Worm (Caenorhabditis elegans) whole organism, young adult: ENCODE data around the gene F58F12.4.

Experiments
- B0019.2 ChIP-seq: fragments of 200-800 bp; sonication (Bioruptor generic); conservative IDR thresholded peaks from 2 replicates; pipeline ENCODE4 v1.3.6; 2022; ENCODE audit warnings: missing genetic modification reagents, missing genetic modification characterization, missing compliant biosample characterization
- B0336.3 ChIP-seq: fragments of 200-800 bp; sonication (Bioruptor generic); IDR thresholded peaks from 2 replicates; pipeline ENCODE4 v1.3.6; 2022; ENCODE audit warnings: missing genetic modification characterization, missing compliant biosample characterization
- F23B12.7 ChIP-seq: sonication (generic microtip); optimal IDR thresholded peaks from 2 replicates; lab custom pipeline; 2017; ENCODE audit warnings: missing genetic modification characterization, mild to moderate bottlenecking, missing compliant biosample characterization, antibody characterized with exemption, moderate library complexity; ENCODE audit not compliant: insufficient read depth
- F33H1.4 ChIP-seq: fragments of 200-800 bp; sonication (Bioruptor generic); IDR thresholded peaks from 2 replicates; pipeline ENCODE4 v1.3.6; 2022; ENCODE audit warnings: missing genetic modification reagents, missing genetic modification characterization, missing compliant biosample characterization
- F55B11.4 ChIP-seq: sonication (generic microtip); optimal IDR thresholded peaks from 2 replicates; lab custom pipeline; 2016; ENCODE audit warnings: missing compliant biosample characterization, missing genetic modification characterization, borderline replicate concordance; ENCODE audit not compliant: insufficient read depth
- K12H6.12 ChIP-seq: fragments of 200-800 bp; sonication (Bioruptor generic); optimal IDR thresholded peaks from 2 replicates; lab custom pipeline; 2018; ENCODE audit warnings: mild to moderate bottlenecking, missing genetic modification characterization, missing compliant biosample characterization
- Y53G8AR.9 ChIP-seq: fragments of 200-800 bp; sonication (Bioruptor generic); conservative IDR thresholded peaks from 2 replicates; pipeline ENCODE4 v1.3.6; 2022; ENCODE audit warnings: missing genetic modification reagents, missing genetic modification characterization, missing compliant biosample characterization
- ZK185.1 ChIP-seq: sonication (generic microtip); optimal IDR thresholded peaks from 2 replicates; lab custom pipeline; 2016; ENCODE audit warnings: mild to moderate bottlenecking, missing genetic modification characterization, missing compliant biosample characterization; ENCODE audit not compliant: poor library complexity, severe bottlenecking
- akir-1 ChIP-seq: fragments of 200-800 bp; sonication (Bioruptor generic); optimal IDR thresholded peaks from 2 replicates; lab custom pipeline; 2018; ENCODE audit warnings: mild to moderate bottlenecking, missing genetic modification characterization, moderate library complexity, missing compliant biosample characterization
- attf-3 ChIP-seq: fragments of 200-800 bp; sonication (Bioruptor generic); conservative IDR thresholded peaks from 2 replicates; pipeline ENCODE4 v1.3.6; 2022; ENCODE audit warnings: missing genetic modification reagents, missing genetic modification characterization, missing compliant biosample characterization
- efl-1 ChIP-seq: fragments of 150-350 bp; optimal IDR thresholded peaks from 2 replicates; lab custom pipeline; 2014; ENCODE audit warnings: missing biosample characterization, missing genetic modification reagents, missing genetic modification characterization
- ets-4 ChIP-seq: fragments of 200-800 bp; sonication (Bioruptor generic); optimal IDR thresholded peaks from 2 replicates; lab custom pipeline; 2018; ENCODE audit warnings: mild to moderate bottlenecking, missing genetic modification characterization, missing compliant biosample characterization
- fkh-3 ChIP-seq: sonication (generic microtip); optimal IDR thresholded peaks from 2 replicates; lab custom pipeline; 2016; ENCODE audit warnings: mild to moderate bottlenecking, missing genetic modification characterization, missing compliant biosample characterization
- hlh-12 ChIP-seq: sonication (generic microtip); optimal IDR thresholded peaks from 2 replicates; lab custom pipeline; 2016; ENCODE audit warnings: missing genetic modification characterization, missing compliant biosample characterization
- hmg-20 ChIP-seq: fragments of 200-800 bp; sonication (Bioruptor generic); IDR thresholded peaks from 2 replicates; pipeline ENCODE4 v1.3.6; 2022; ENCODE audit warnings: missing genetic modification reagents, missing genetic modification characterization, missing compliant biosample characterization
- hrde-1 ChIP-seq: sonication (generic microtip); optimal IDR thresholded peaks from 2 replicates; lab custom pipeline; 2016; ENCODE audit warnings: missing genetic modification characterization, mild to moderate bottlenecking, missing compliant biosample characterization, moderate library complexity, missing genotype, missing genetic modification reagents, borderline replicate concordance
- lir-1 ChIP-seq: fragments of 200-800 bp; sonication (Bioruptor generic); conservative IDR thresholded peaks from 2 replicates; pipeline ENCODE4 v1.3.6; 2022; ENCODE audit warnings: missing genetic modification reagents, missing genetic modification characterization, missing compliant biosample characterization
- mcd-1 ChIP-seq: fragments of 200-800 bp; sonication (Bioruptor generic); IDR thresholded peaks from 2 replicates; pipeline ENCODE4 v1.3.6; 2022; ENCODE audit warnings: missing genetic modification reagents, missing genetic modification characterization, missing compliant biosample characterization
- mel-28 ChIP-seq: sonication (generic microtip); optimal IDR thresholded peaks from 2 replicates; lab custom pipeline; 2016; ENCODE audit warnings: borderline replicate concordance, mild to moderate bottlenecking, missing genetic modification characterization, missing compliant biosample characterization
- mes-4 ChIP-seq: sonication (generic microtip); optimal IDR thresholded peaks from 2 replicates; lab custom pipeline; 2016; ENCODE audit warnings: missing genotype, missing genetic modification characterization, missing compliant biosample characterization
- mxl-1 ChIP-seq: sonication (generic microtip); optimal IDR thresholded peaks from 2 replicates; lab custom pipeline; 2016; ENCODE audit warnings: missing genetic modification characterization, missing compliant biosample characterization
- nfyb-1 ChIP-seq: fragments of 200-800 bp; sonication (Bioruptor generic); IDR thresholded peaks from 2 replicates; pipeline ENCODE4 v1.3.6; 2022; ENCODE audit warnings: missing genetic modification reagents, missing genetic modification characterization, missing compliant biosample characterization
- nhr-179 ChIP-seq: sonication (generic microtip); optimal IDR thresholded peaks from 2 replicates; lab custom pipeline; 2016; ENCODE audit warnings: mild to moderate bottlenecking, missing genetic modification characterization, missing compliant biosample characterization
- nhr-27 ChIP-seq: fragments of 200-800 bp; sonication (Bioruptor generic); optimal IDR thresholded peaks from 2 replicates; lab custom pipeline; 2018; ENCODE audit warnings: mild to moderate bottlenecking, missing genetic modification characterization, moderate library complexity, missing compliant biosample characterization
- nhr-80 ChIP-seq: sonication (generic microtip); optimal IDR thresholded peaks from 2 replicates; lab custom pipeline; 2016; ENCODE audit warnings: missing genetic modification characterization, missing compliant biosample characterization
- pbrm-1 ChIP-seq: fragments of 200-800 bp; sonication (Bioruptor generic); IDR thresholded peaks from 2 replicates; pipeline ENCODE4 v1.3.6; 2022; ENCODE audit warnings: missing genetic modification reagents, missing genetic modification characterization, missing compliant biosample characterization
- pha-4 ChIP-seq: fragments of 150-350 bp; sonication (generic microtip); optimal IDR thresholded peaks from 2 replicates; lab custom pipeline; 2014; ENCODE audit warnings: missing biosample characterization, missing genetic modification reagents, missing genetic modification characterization
- rcor-1 ChIP-seq: fragments of 200-800 bp; sonication (Bioruptor generic); IDR thresholded peaks from 2 replicates; pipeline ENCODE4 v1.3.6; 2022; ENCODE audit warnings: missing genetic modification reagents, missing genetic modification characterization, missing compliant biosample characterization
- rec-8 ChIP-seq, 2 experiments: sonication (generic microtip); optimal IDR thresholded peaks; 2 replicates each; lab custom pipeline; 2016; ENCODE audit warnings: mild to moderate bottlenecking in 2 of 2, missing genetic modification characterization in 2 of 2, missing genetic modification reagents in 2 of 2, missing genotype in 2 of 2, missing biosample characterization in 1 of 2, missing compliant biosample characterization in 1 of 2, moderate library complexity in 1 of 2
- repo-1 ChIP-seq: sonication (generic microtip); optimal IDR thresholded peaks from 2 replicates; lab custom pipeline; 2017; ENCODE audit warnings: mild to moderate bottlenecking, missing genetic modification characterization, missing compliant biosample characterization
- sea-2 ChIP-seq: fragments of 200-800 bp; sonication (Bioruptor generic); IDR thresholded peaks from 2 replicates; pipeline ENCODE4 v1.3.6; 2022; ENCODE audit warnings: missing genetic modification characterization, missing compliant biosample characterization
- snpc-1.3 ChIP-seq: sonication (generic microtip); optimal IDR thresholded peaks from 2 replicates; lab custom pipeline; 2017; ENCODE audit warnings: missing genetic modification characterization, mild to moderate bottlenecking, missing compliant biosample characterization, antibody characterized with exemption, moderate library complexity, missing genotype, missing genetic modification reagents; ENCODE audit not compliant: insufficient read depth
- somi-1 ChIP-seq: fragments of 200-800 bp; sonication (Bioruptor generic); optimal IDR thresholded peaks from 2 replicates; lab custom pipeline; 2018; ENCODE audit warnings: mild to moderate bottlenecking, missing genetic modification characterization, missing compliant biosample characterization
- xnd-1 ChIP-seq: sonication (generic microtip); optimal IDR thresholded peaks from 2 replicates; lab custom pipeline; 2016; ENCODE audit warnings: missing genotype, missing genetic modification reagents, missing genetic modification characterization, missing compliant biosample characterization
- ztf-25 ChIP-seq: fragments of 200-800 bp; sonication (Bioruptor generic); IDR thresholded peaks from 2 replicates; pipeline ENCODE4 v1.3.6; 2022; ENCODE audit warnings: missing genetic modification reagents, missing genetic modification characterization, missing compliant biosample characterization
- ztf-3 ChIP-seq: fragments of 200-800 bp; sonication (Bioruptor generic); optimal IDR thresholded peaks from 2 replicates; lab custom pipeline; 2018; ENCODE audit warnings: mild to moderate bottlenecking, missing genetic modification characterization, missing compliant biosample characterization

The F58F12.4 gene

ce11 chrII:6398406-6398805, 11.8 kb downstream of the F58F12.4 start, which contains the start of gene zig-10 (continued):
- TF ChIP-seq nhr-179 (tag; lab: Kevin White, UChicago) = no peak
- TF ChIP-seq nhr-80 (tag; lab: Kevin White, UChicago) = no peak
- no peak for TF ChIP-seq attf-3 (GFP tag; lab: Robert Waterston, UW)
- no peak for TF ChIP-seq mxl-1
- TF ChIP-seq nhr-27 (tag; lab: Kevin White, UChicago) = no peak
- no peak for TF ChIP-seq ztf-3 (GFP tag; lab: Kevin White, UChicago)
- TF ChIP-seq B0019.2 = no peak

ce11 chrII:6401649-6402048, 15.1 kb downstream of the F58F12.4 start, which contains the start of gene btb-2:
Gene btb-2 (plus strand): TSS chrII:6401949.
- TF ChIP-seq fkh-3 (tag; lab: Kevin White, UChicago) = no peak
- TF ChIP-seq efl-1 (GFP tag; lab: Kevin White, UChicago) = no peak
- TF ChIP-seq ztf-25 (GFP tag; lab: Robert Waterston, UW) = no peak
- TF ChIP-seq akir-1 = no peak

ce11 chrII:6403233-6403632, 16.7 kb downstream of the F58F12.4 start, which contains the start of gene T25D10.1:
Gene T25D10.1 (plus strand): TSS chrII:6403401.
- no peak for TF ChIP-seq hrde-1
- no peak for TF ChIP-seq repo-1
- TF ChIP-seq ZK185.1 (tag; lab: Kevin White, UChicago) = no peak
- TF ChIP-seq somi-1 (GFP tag; lab: Kevin White, UChicago) = no peak
- TF ChIP-seq K12H6.12 (tag; lab: Kevin White, UChicago) = no peak
- no peak for TF ChIP-seq snpc-1.3 (tag; lab: Kevin White, UChicago)
- TF ChIP-seq mes-4 (tag; lab: Kevin White, UChicago) = no peak
- TF ChIP-seq sea-2 (GFP tag; lab: Robert Waterston, UW) = no peak
- no peak for TF ChIP-seq pbrm-1 (GFP tag; lab: Robert Waterston, UW)
- no peak for TF ChIP-seq rec-8 (tag; optimal IDR thresholded peaks at IDR 0.05; lab: Kevin White, UChicago)

ce11 chrII:6407279-6407678, 20.7 kb downstream of the F58F12.4 start, which contains the start of gene spp-11:
Gene spp-11 (minus strand): TSS chrII:6407379.
- TF ChIP-seq akir-1 (no peak), ets-4 (GFP tag; lab: Kevin White, UChicago) (no peak), rcor-1 (no peak), hmg-20 (no peak), ZK185.1 (tag; lab: Kevin White, UChicago) (no peak), mel-28 (tag; lab: Kevin White, UChicago) (no peak), xnd-1 (tag; lab: Kevin White, UChicago) (no peak), F55B11.4 (tag; lab: Kevin White, UChicago) (no peak), B0336.3 (GFP tag; lab: Robert Waterston, UW) (no peak), pha-4 (tag; lab: Kevin White, UChicago) (no peak), sea-2 (GFP tag; lab: Robert Waterston, UW) (no peak), F23B12.7 (tag; lab: Kevin White, UChicago) (no peak), hlh-12 (no peak), repo-1 (no peak), nhr-179 (tag; lab: Kevin White, UChicago) (no peak), F33H1.4 (GFP tag; lab: Robert Waterston, UW) (no peak), Y53G8AR.9 (no peak), mcd-1 (GFP tag; lab: Robert Waterston, UW) (no peak), nfyb-1 (GFP tag; lab: Robert Waterston, UW) (no peak), lir-1 (GFP tag; lab: Robert Waterston, UW) (no peak)
- TF ChIP-seq, all 124 proteins: peak for 0
